Fruit fly (Drosophila melanogaster) whole organism, embryonic: ENCODE data around the gene mRpL15.

Experiments used
- Adf1 ChIP-seq: fragments of 200-800 bp; sonication (Bioruptor generic); IDR thresholded peaks from 2 replicates; pipeline ENCODE4 v1.3.6; 2022; ENCODE audit warnings: missing biosample characterization, missing genetic modification characterization
- Antp ChIP-seq: fragments of 200-800 bp; sonication (Bioruptor generic); optimal IDR thresholded peaks from 3 replicates; lab custom pipeline; 2016; ENCODE audit warnings: missing biosample characterization, missing genetic modification characterization
- Atf-2 ChIP-seq: fragments of 200-800 bp; sonication (Bioruptor generic); optimal IDR thresholded peaks from 2 replicates; lab custom pipeline; 2016; ENCODE audit warnings: missing biosample characterization, missing genetic modification characterization
- Atf6 ChIP-seq: fragments of 200-800 bp; sonication (Bioruptor generic); IDR thresholded peaks from 2 replicates; pipeline ENCODE4 v1.3.6; 2022; ENCODE audit warnings: missing biosample characterization, missing genetic modification characterization
- Blimp-1 ChIP-seq: fragments of 200-800 bp; sonication (Bioruptor generic); optimal IDR thresholded peaks from 3 replicates; lab custom pipeline; 2018; ENCODE audit warnings: missing biosample characterization, missing genetic modification characterization, mild to moderate bottlenecking, moderate library complexity, missing genetic modification reagents
- CG10147 ChIP-seq: fragments of 200-800 bp; sonication (Bioruptor generic); optimal IDR thresholded peaks from 2 replicates; lab custom pipeline; 2019; ENCODE audit warnings: missing biosample characterization, mild to moderate bottlenecking, missing genetic modification characterization, moderate library complexity
- CG10543 ChIP-seq: fragments of 200-800 bp; sonication (Bioruptor generic); optimal IDR thresholded peaks from 3 replicates; lab custom pipeline; 2017; ENCODE audit warnings: missing biosample characterization, mild to moderate bottlenecking, missing genetic modification characterization, moderate library complexity
- CG12155 ChIP-seq: fragments of 200-800 bp; sonication (Bioruptor generic); optimal IDR thresholded peaks from 3 replicates; lab custom pipeline; 2016; ENCODE audit warnings: missing biosample characterization, missing genetic modification characterization
- CG13287 ChIP-seq: fragments of 200-800 bp; sonication (Bioruptor generic); IDR thresholded peaks from 2 replicates; pipeline ENCODE4 v1.3.6; 2022; ENCODE audit warnings: missing biosample characterization, missing genetic modification characterization; ENCODE audit not compliant: partially characterized antibody
- CG13894 ChIP-seq: fragments of 200-800 bp; sonication (Bioruptor generic); optimal IDR thresholded peaks from 3 replicates; lab custom pipeline; 2018; ENCODE audit warnings: missing biosample characterization, mild to moderate bottlenecking, missing genetic modification characterization, moderate library complexity
- CG2889 ChIP-seq: fragments of 200-800 bp; sonication (Bioruptor generic); IDR thresholded peaks from 3 replicates; pipeline ENCODE4 v1.3.6; 2022; ENCODE audit warnings: missing biosample characterization, missing genetic modification characterization
- CG31388 ChIP-seq: fragments of 200-800 bp; sonication (Bioruptor generic); optimal IDR thresholded peaks from 2 replicates; lab custom pipeline; 2016; ENCODE audit warnings: missing biosample characterization, missing genetic modification characterization
- CG3163 ChIP-seq: fragments of 200-800 bp; sonication (Bioruptor generic); optimal IDR thresholded peaks from 3 replicates; lab custom pipeline; 2016; ENCODE audit warnings: missing biosample characterization, missing genetic modification characterization
- CG33557 ChIP-seq: fragments of 200-800 bp; sonication (Bioruptor generic); optimal IDR thresholded peaks from 2 replicates; lab custom pipeline; 2019; ENCODE audit warnings: missing biosample characterization, mild to moderate bottlenecking, missing genetic modification characterization, moderate library complexity
- CG3407 ChIP-seq: fragments of 200-800 bp; sonication (Bioruptor generic); optimal IDR thresholded peaks from 2 replicates; lab custom pipeline; 2018; ENCODE audit warnings: missing biosample characterization, mild to moderate bottlenecking, missing genetic modification characterization
- CG3838 ChIP-seq: fragments of 200-800 bp; sonication (Bioruptor generic); optimal IDR thresholded peaks from 3 replicates; lab custom pipeline; 2016; ENCODE audit warnings: missing biosample characterization, missing genetic modification characterization
- CG4424 ChIP-seq: fragments of 200-800 bp; sonication (Bioruptor generic); optimal IDR thresholded peaks from 3 replicates; lab custom pipeline; 2016; ENCODE audit warnings: missing biosample characterization, missing genetic modification characterization
- CG5180 ChIP-seq: fragments of 200-800 bp; sonication (Bioruptor generic); optimal IDR thresholded peaks from 3 replicates; lab custom pipeline; 2017; ENCODE audit warnings: missing biosample characterization, missing genetic modification characterization, mild to moderate bottlenecking, moderate library complexity, missing genetic modification reagents
- CG6175 ChIP-seq: fragments of 200-800 bp; sonication (Bioruptor generic); IDR thresholded peaks from 3 replicates; pipeline ENCODE4 v1.3.6; 2022; ENCODE audit warnings: missing biosample characterization, missing genetic modification characterization
- CG6791 ChIP-seq: fragments of 200-800 bp; sonication (Bioruptor generic); IDR thresholded peaks from 3 replicates; pipeline ENCODE4 v1.3.6; 2022; ENCODE audit warnings: missing biosample characterization, missing genetic modification characterization; ENCODE audit not compliant: partially characterized antibody
- CG7786 ChIP-seq: fragments of 200-800 bp; sonication (Bioruptor generic); optimal IDR thresholded peaks from 2 replicates; lab custom pipeline; 2016; ENCODE audit warnings: missing biosample characterization, missing genetic modification characterization
- CG7987 ChIP-seq: fragments of 200-800 bp; sonication (Bioruptor generic); optimal IDR thresholded peaks from 2 replicates; lab custom pipeline; 2018; ENCODE audit warnings: missing biosample characterization, mild to moderate bottlenecking, missing genetic modification characterization, moderate library complexity
- CG8359 ChIP-seq: fragments of 200-800 bp; sonication (Bioruptor generic); optimal IDR thresholded peaks from 2 replicates; lab custom pipeline; 2017; ENCODE audit warnings: missing biosample characterization, mild to moderate bottlenecking, missing genetic modification characterization, borderline replicate concordance
- CG9797 ChIP-seq: fragments of 200-800 bp; sonication (Bioruptor generic); optimal IDR thresholded peaks from 3 replicates; lab custom pipeline; 2018; ENCODE audit warnings: missing biosample characterization, mild to moderate bottlenecking, missing genetic modification characterization
- H15 ChIP-seq: fragments of 200-800 bp; sonication (Bioruptor generic); IDR thresholded peaks from 3 replicates; pipeline ENCODE4 v1.3.6; 2022; ENCODE audit warnings: missing biosample characterization, missing genetic modification characterization
- H2.0 ChIP-seq: fragments of 200-800 bp; sonication (Bioruptor generic); IDR thresholded peaks from 2 replicates; pipeline ENCODE4 v1.3.6; 2022; ENCODE audit warnings: missing biosample characterization, missing genetic modification characterization
- Hr39 ChIP-seq: fragments of >200 bp; optimal IDR thresholded peaks from 2 replicates; lab custom pipeline; 2017
- NC2β ChIP-seq: fragments of 200-800 bp; sonication (Bioruptor generic); optimal IDR thresholded peaks from 2 replicates; lab custom pipeline; 2016; ENCODE audit warnings: missing biosample characterization, missing genetic modification characterization
- Oli ChIP-seq: fragments of 200-800 bp; sonication (Bioruptor generic); optimal IDR thresholded peaks from 2 replicates; lab custom pipeline; 2018; ENCODE audit warnings: missing biosample characterization, mild to moderate bottlenecking, missing genetic modification characterization, moderate library complexity
- YL-1 ChIP-seq: fragments of 200-800 bp; sonication (Bioruptor generic); optimal IDR thresholded peaks from 3 replicates; lab custom pipeline; 2017; ENCODE audit warnings: missing biosample characterization, mild to moderate bottlenecking, missing genetic modification characterization
- al ChIP-seq: fragments of 200-800 bp; sonication (Bioruptor generic); IDR thresholded peaks from 2 replicates; pipeline ENCODE4 v1.3.6; 2022; ENCODE audit warnings: missing biosample characterization, missing genetic modification characterization
- ara ChIP-seq: fragments of 200-800 bp; sonication (Bioruptor generic); IDR thresholded peaks from 2 replicates; pipeline ENCODE4 v1.3.6; 2022; ENCODE audit warnings: missing biosample characterization, missing genetic modification characterization
- az2 ChIP-seq: fragments of 200-800 bp; sonication (Bioruptor generic); optimal IDR thresholded peaks from 3 replicates; lab custom pipeline; 2016; ENCODE audit warnings: missing biosample characterization, missing genetic modification characterization
- cato ChIP-seq: fragments of 200-800 bp; sonication (Bioruptor generic); optimal IDR thresholded peaks from 2 replicates; lab custom pipeline; 2016; ENCODE audit warnings: missing biosample characterization, missing genetic modification characterization, borderline replicate concordance
- croc ChIP-seq: fragments of 200-800 bp; sonication (Bioruptor generic); conservative IDR thresholded peaks from 3 replicates; pipeline ENCODE4 v1.3.6; 2022; ENCODE audit warnings: missing biosample characterization, missing genetic modification characterization
- esg ChIP-seq: fragments of 200-800 bp; sonication (Bioruptor generic); conservative IDR thresholded peaks from 2 replicates; pipeline ENCODE4 v1.3.6; 2022; ENCODE audit warnings: missing biosample characterization, missing genetic modification characterization
- ewg ChIP-seq: fragments of 200-800 bp; sonication (Bioruptor generic); optimal IDR thresholded peaks from 3 replicates; lab custom pipeline; 2017; ENCODE audit warnings: mild to moderate bottlenecking, missing biosample characterization, missing genetic modification reagents, missing genetic modification characterization
- fd3F ChIP-seq: fragments of 200-800 bp; sonication (Bioruptor generic); optimal IDR thresholded peaks from 2 replicates; lab custom pipeline; 2018; ENCODE audit warnings: missing biosample characterization, mild to moderate bottlenecking, missing genetic modification characterization, moderate library complexity
- ham ChIP-seq: fragments of 200-800 bp; sonication (Bioruptor generic); IDR thresholded peaks from 2 replicates; pipeline ENCODE4 v1.3.6; 2022; ENCODE audit warnings: missing biosample characterization, missing genetic modification characterization
- kay ChIP-seq: fragments of 200-800 bp; sonication (Bioruptor generic); optimal IDR thresholded peaks from 2 replicates; lab custom pipeline; 2016; ENCODE audit warnings: missing biosample characterization, missing genetic modification characterization
- mam ChIP-seq: fragments of 200-800 bp; sonication (Bioruptor generic); optimal IDR thresholded peaks from 3 replicates; lab custom pipeline; 2016; ENCODE audit warnings: missing biosample characterization, missing genetic modification characterization
- nom ChIP-seq: fragments of 200-800 bp; sonication (Bioruptor generic); optimal IDR thresholded peaks from 2 replicates; lab custom pipeline; 2017; ENCODE audit warnings: missing biosample characterization, missing genetic modification characterization, mild to moderate bottlenecking, moderate library complexity, missing genetic modification reagents
- ro ChIP-seq: fragments of 200-800 bp; sonication (Bioruptor generic); IDR thresholded peaks from 2 replicates; pipeline ENCODE4 v1.3.6; 2022; ENCODE audit warnings: missing biosample characterization, missing genetic modification characterization
- sqz ChIP-seq: fragments of 200-800 bp; sonication (Bioruptor generic); optimal IDR thresholded peaks from 3 replicates; lab custom pipeline; 2018; ENCODE audit warnings: missing biosample characterization, mild to moderate bottlenecking, missing genetic modification characterization
- tio ChIP-seq: fragments of 200-800 bp; sonication (Bioruptor generic); optimal IDR thresholded peaks from 2 replicates; lab custom pipeline; 2017; ENCODE audit warnings: missing biosample characterization, missing genetic modification characterization, inconsistent platforms
- unpg ChIP-seq: fragments of 200-800 bp; sonication (Bioruptor generic); optimal IDR thresholded peaks from 3 replicates; lab custom pipeline; 2018; ENCODE audit warnings: missing biosample characterization, mild to moderate bottlenecking, missing genetic modification characterization, moderate library complexity
- usp ChIP-seq: fragments of >200 bp; optimal IDR thresholded peaks from 2 replicates; lab custom pipeline; 2017; ENCODE audit warnings: missing biosample characterization, missing genetic modification characterization
- vnd ChIP-seq: fragments of 200-800 bp; sonication (Bioruptor generic); IDR thresholded peaks from 3 replicates; pipeline ENCODE4 v1.3.6; 2022; ENCODE audit warnings: missing biosample characterization, missing genetic modification characterization; ENCODE audit not compliant: partially characterized antibody
- yki ChIP-seq: fragments of >200 bp; optimal IDR thresholded peaks from 3 replicates; lab custom pipeline; 2018
- zf30C ChIP-seq: fragments of 200-800 bp; sonication (Bioruptor generic); optimal IDR thresholded peaks from 3 replicates; lab custom pipeline; 2018; ENCODE audit warnings: missing biosample characterization, mild to moderate bottlenecking, missing genetic modification characterization

The mRpL15 gene

dm6 chr3L:20473021-20473799 lies 37.2 kb upstream of the mRpL15 start, which contains the start of the genes CG32428 and CG5969 (continued):
- TF ChIP-seq CG3838 (GFP tag; lab: Kevin White, UChicago) (no peak), CG3407 (GFP tag; lab: Kevin White, UChicago) (no peak), Antp (GFP tag; lab: Kevin White, UChicago) (no peak), CG7786 (GFP tag; lab: Kevin White, UChicago) (no peak), usp (GFP tag; lab: Kevin White, UChicago) (no peak), Adf1 (GFP tag; lab: Robert Waterston, UW) (no peak), CG6175 (no peak), cato (GFP tag; lab: Kevin White, UChicago) (no peak), ro (GFP tag; lab: Robert Waterston, UW) (no peak), CG9797 (GFP tag; lab: Kevin White, UChicago) (peak; percentile 84), CG5180 (GFP tag; lab: Kevin White, UChicago) (no peak), CG7987 (GFP tag; lab: Kevin White, UChicago) (peak; percentile 12), sqz (GFP tag; lab: Kevin White, UChicago) (peak; percentile 15), unpg (GFP tag; lab: Kevin White, UChicago) (peak; percentile 67), vnd (GFP tag; lab: Robert Waterston, UW) (no peak), Hr39 (no peak), al (GFP tag; lab: Robert Waterston, UW) (peak; percentile 69), esg (peak; percentile 52), yki (lab: Kevin White, UChicago) (no peak), Atf-2 (no peak), ham (GFP tag; lab: Robert Waterston, UW) (no peak), az2 (GFP tag; lab: Kevin White, UChicago) (peak; percentile 53), H15 (peak; percentile 50; the same call in 2 of the 3 replicates), CG33557 (GFP tag; lab: Kevin White, UChicago) (no peak), nom (GFP tag; lab: Kevin White, UChicago) (no peak), CG8359 (no peak), NC2β (no peak), YL-1 (GFP tag; lab: Kevin White, UChicago) (peak; percentile 44), H2.0 (GFP tag; lab: Robert Waterston, UW) (peak; percentile 71), zf30C (GFP tag; lab: Kevin White, UChicago) (no peak), CG6791 (no peak), ewg (GFP tag; lab: Kevin White, UChicago) (peak; percentile 36), Atf6 (peak; percentile 9; the same call in 1 of the 2 replicates), CG2889 (GFP tag; lab: Robert Waterston, UW) (no peak; the same call in 2 of the 3 replicates), CG10147 (GFP tag; lab: Kevin White, UChicago) (peak; percentile 65), CG13894 (peak; percentile 53), CG13287 (GFP tag; lab: Robert Waterston, UW) (no peak; the same call in 1 of the 2 replicates), Oli (peak; percentile 48), CG10543 (GFP tag; lab: Kevin White, UChicago) (no peak), Blimp-1 (peak; percentile 26), mam (GFP tag; lab: Kevin White, UChicago) (peak; percentile 43), CG3163 (GFP tag; lab: Kevin White, UChicago) (no peak), fd3F (GFP tag; lab: Kevin White, UChicago) (peak; percentile 58), CG4424 (peak; percentile 37), CG31388 (GFP tag; lab: Kevin White, UChicago) (no peak), croc (GFP tag; lab: Robert Waterston, UW) (0 out of 3 replicates have a peak, but pooled peaks have one; percentile 21), CG12155 (peak; percentile 28), kay (GFP tag; lab: Kevin White, UChicago) (peak; percentile 1), ara (GFP tag; lab: Robert Waterston, UW) (no peak), tio (no peak)
